Fruit fly (Drosophila melanogaster) whole organism, pupa: ENCODE measurements around the gene Crag.

ENCODE experiments used
- CG14655 ChIP-seq: fragments of 200-800 bp; sonication (Bioruptor generic); optimal IDR thresholded peaks from 3 replicates; lab custom pipeline; 2017; ENCODE audit warnings: mild to moderate bottlenecking, missing biosample characterization, missing genetic modification reagents, missing genetic modification characterization
- CG15710 ChIP-seq: fragments of 200-800 bp; sonication (Bioruptor generic); optimal IDR thresholded peaks from 2 replicates; lab custom pipeline; 2018; ENCODE audit warnings: missing biosample characterization, mild to moderate bottlenecking, missing genetic modification characterization, moderate library complexity
- Ets98B ChIP-seq: fragments of 200-800 bp; sonication (Bioruptor generic); IDR thresholded peaks from 2 replicates; pipeline ENCODE4 v1.3.6; 2022; ENCODE audit warnings: missing biosample characterization, missing genetic modification characterization
- Pif1A ChIP-seq: fragments of 200-800 bp; sonication (Bioruptor generic); optimal IDR thresholded peaks from 3 replicates; lab custom pipeline; 2016; ENCODE audit warnings: missing biosample characterization, missing genetic modification characterization
- Snoo ChIP-seq: fragments of 200-800 bp; sonication (Bioruptor generic); optimal IDR thresholded peaks from 3 replicates; lab custom pipeline; 2017; ENCODE audit warnings: missing biosample characterization, mild to moderate bottlenecking, missing genetic modification characterization, inconsistent platforms

DNA sequence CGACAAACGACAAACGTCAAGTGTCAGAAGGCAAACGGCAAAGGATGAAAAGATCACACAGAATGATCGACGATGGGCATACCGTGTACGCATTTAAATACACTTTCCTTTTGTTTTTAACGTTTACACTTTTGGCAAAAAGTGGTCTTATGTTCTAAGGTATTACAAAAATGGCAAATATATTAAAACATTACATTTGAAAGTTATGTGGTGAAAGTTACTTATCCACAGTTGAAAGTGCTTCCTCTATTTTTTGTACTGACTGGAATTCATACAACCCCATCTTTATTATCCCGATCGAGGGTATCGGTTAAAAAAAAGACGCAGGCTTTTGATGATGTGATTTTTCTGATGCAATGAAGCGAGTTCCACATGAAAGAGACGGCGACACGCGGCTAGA lies 24.4 kb downstream of the Crag start:
- TF ChIP-seq Snoo (tag; lab: Kevin White, UChicago) (no peak), Ets98B (GFP tag; lab: Robert Waterston, UW) (no peak), CG15710 (tag; lab: Kevin White, UChicago) (no peak), CG14655 (no peak), Pif1A (GFP tag; lab: Kevin White, UChicago) (no peak)
